Worm (Caenorhabditis elegans) whole organism, young adult: ENCODE results near the gene C09B9.7.
"Not testable (repeated sequence)": the region's sequence is repeated elsewhere in the genome, so short reads cannot be mapped to it uniquely, and the experiment has no call there.

ENCODE experiments used
- B0019.2 ChIP-seq: fragments of 200-800 bp; sonication (Bioruptor generic); conservative IDR thresholded peaks from 2 replicates; pipeline ENCODE4 v1.3.6; 2022; ENCODE audit warnings: missing genetic modification reagents, missing genetic modification characterization, missing compliant biosample characterization
- C06A6.2 ChIP-seq: fragments of 200-800 bp; sonication (Bioruptor generic); conservative IDR thresholded peaks from 2 replicates; pipeline ENCODE4 v1.3.6; 2022; ENCODE audit warnings: missing genetic modification characterization, missing compliant biosample characterization
- D2030.7 ChIP-seq: fragments of 200-800 bp; sonication (Bioruptor generic); IDR thresholded peaks from 2 replicates; pipeline ENCODE4 v1.3.6; 2022; ENCODE audit warnings: missing genetic modification reagents, missing genetic modification characterization, missing compliant biosample characterization
- F39B2.1 ChIP-seq: fragments of 200-800 bp; sonication (Bioruptor generic); IDR thresholded peaks from 2 replicates; pipeline ENCODE4 v1.3.6; 2022; ENCODE audit warnings: missing genetic modification reagents, missing genetic modification characterization, missing compliant biosample characterization
- F49E8.2 ChIP-seq: sonication (generic microtip); optimal IDR thresholded peaks from 3 replicates; lab custom pipeline; 2017; ENCODE audit warnings: missing genetic modification characterization, mild to moderate bottlenecking, missing compliant biosample characterization, antibody characterized with exemption, moderate library complexity; ENCODE audit not compliant: insufficient read depth
- F52B5.7 ChIP-seq: sonication (generic microtip); optimal IDR thresholded peaks from 2 replicates; lab custom pipeline; 2016; ENCODE audit warnings: mild to moderate bottlenecking, missing genetic modification characterization, missing compliant biosample characterization
- F57A8.1 ChIP-seq: fragments of 200-800 bp; sonication (Bioruptor generic); optimal IDR thresholded peaks from 2 replicates; lab custom pipeline; 2018; ENCODE audit warnings: mild to moderate bottlenecking, missing genetic modification characterization, moderate library complexity, missing compliant biosample characterization
- ZK185.1 ChIP-seq: sonication (generic microtip); optimal IDR thresholded peaks from 2 replicates; lab custom pipeline; 2016; ENCODE audit warnings: mild to moderate bottlenecking, missing genetic modification characterization, missing compliant biosample characterization; ENCODE audit not compliant: poor library complexity, severe bottlenecking
- akir-1 ChIP-seq: fragments of 200-800 bp; sonication (Bioruptor generic); optimal IDR thresholded peaks from 2 replicates; lab custom pipeline; 2018; ENCODE audit warnings: mild to moderate bottlenecking, missing genetic modification characterization, moderate library complexity, missing compliant biosample characterization
- ama-1 ChIP-seq, 3 experiments: fragments of 150-350 bp in 1 of 3; sonication (generic microtip) in 2 of 3; optimal IDR thresholded peaks; 2 replicates each; lab custom pipeline; 2014 to 2018; ENCODE audit warnings: missing biosample characterization in 2 of 3, missing genetic modification characterization in 2 of 3, missing genetic modification reagents in 2 of 3
- athp-1 ChIP-seq: sonication (generic microtip); optimal IDR thresholded peaks from 2 replicates; lab custom pipeline; 2017; ENCODE audit warnings: mild to moderate bottlenecking, missing genetic modification characterization, missing compliant biosample characterization
- attf-3 ChIP-seq: fragments of 200-800 bp; sonication (Bioruptor generic); conservative IDR thresholded peaks from 2 replicates; pipeline ENCODE4 v1.3.6; 2022; ENCODE audit warnings: missing genetic modification reagents, missing genetic modification characterization, missing compliant biosample characterization
- attf-5 ChIP-seq: fragments of 200-800 bp; sonication (Bioruptor generic); optimal IDR thresholded peaks from 2 replicates; lab custom pipeline; 2018; ENCODE audit warnings: mild to moderate bottlenecking, missing genetic modification characterization, missing compliant biosample characterization
- attf-6 ChIP-seq: fragments of 200-800 bp; sonication (Bioruptor generic); IDR thresholded peaks from 2 replicates; pipeline ENCODE4 v1.3.6; 2022; ENCODE audit warnings: missing genetic modification reagents, missing genetic modification characterization, missing compliant biosample characterization
- cebp-1 ChIP-seq, 2 experiments: fragments of 200-800 bp in 1 of 2; sonication (Bioruptor generic) in 1 of 2; sonication (generic microtip) in 1 of 2; IDR thresholded peaks in 1 of 2; optimal IDR thresholded peaks in 1 of 2; 2 replicates each; pipeline versions ENCODE4 v1.3.6 to Lab custom; 2017 to 2022; ENCODE audit warnings: missing compliant biosample characterization in 2 of 2, missing genetic modification characterization in 2 of 2, mild to moderate bottlenecking in 1 of 2, missing genetic modification reagents in 1 of 2, moderate library complexity in 1 of 2
- ceh-27 ChIP-seq: fragments of 200-800 bp; sonication (Bioruptor generic); optimal IDR thresholded peaks from 2 replicates; lab custom pipeline; 2018; ENCODE audit warnings: mild to moderate bottlenecking, missing genetic modification characterization, moderate library complexity, missing compliant biosample characterization
- ceh-58 ChIP-seq: fragments of 200-800 bp; sonication (Bioruptor generic); IDR thresholded peaks from 2 replicates; pipeline ENCODE4 v1.3.6; 2022; ENCODE audit warnings: missing genetic modification characterization, missing compliant biosample characterization
- ceh-91 ChIP-seq: fragments of 200-800 bp; sonication (Bioruptor generic); IDR thresholded peaks from 2 replicates; pipeline ENCODE4 v1.3.6; 2022; ENCODE audit warnings: missing genetic modification reagents, missing genetic modification characterization, missing compliant biosample characterization
- egl-18 ChIP-seq: fragments of 200-800 bp; sonication (Bioruptor generic); IDR thresholded peaks from 2 replicates; pipeline ENCODE4 v1.3.6; 2022; ENCODE audit warnings: missing genetic modification reagents, missing genetic modification characterization, missing compliant biosample characterization
- fkh-3 ChIP-seq: sonication (generic microtip); optimal IDR thresholded peaks from 2 replicates; lab custom pipeline; 2016; ENCODE audit warnings: mild to moderate bottlenecking, missing genetic modification characterization, missing compliant biosample characterization
- hmg-20 ChIP-seq: fragments of 200-800 bp; sonication (Bioruptor generic); IDR thresholded peaks from 2 replicates; pipeline ENCODE4 v1.3.6; 2022; ENCODE audit warnings: missing genetic modification reagents, missing genetic modification characterization, missing compliant biosample characterization
- hsf-1 ChIP-seq: fragments of 200-800 bp; sonication (Bioruptor generic); IDR thresholded peaks from 2 replicates; pipeline ENCODE4 v1.3.6; 2022; ENCODE audit warnings: missing genetic modification reagents, missing genetic modification characterization, missing compliant biosample characterization
- let-607 ChIP-seq, 2 experiments: fragments of 200-800 bp in 1 of 2; sonication (Bioruptor generic) in 1 of 2; sonication (generic microtip) in 1 of 2; optimal IDR thresholded peaks; 2 replicates each; lab custom pipeline; 2016 to 2018; ENCODE audit warnings: mild to moderate bottlenecking in 2 of 2, missing compliant biosample characterization in 2 of 2, missing genetic modification characterization in 2 of 2, moderate library complexity in 2 of 2, missing genotype in 1 of 2
- lin-26 ChIP-seq: fragments of 200-800 bp; sonication (Bioruptor generic); IDR thresholded peaks from 2 replicates; pipeline ENCODE4 v1.3.6; 2022; ENCODE audit warnings: missing genetic modification reagents, missing genetic modification characterization, missing compliant biosample characterization
- lin-35 ChIP-seq, 3 experiments: fragments of 150-350 bp in 2 of 3; sonication (generic microtip) in 1 of 3; optimal IDR thresholded peaks; 2 replicates each; lab custom pipeline; 2014 to 2018; ENCODE audit warnings: missing biosample characterization in 3 of 3, missing genetic modification characterization in 3 of 3, missing genetic modification reagents in 3 of 3
- lin-54 ChIP-seq: fragments of 200-800 bp; sonication (Bioruptor generic); optimal IDR thresholded peaks from 2 replicates; lab custom pipeline; 2018; ENCODE audit warnings: mild to moderate bottlenecking, missing genetic modification characterization, missing compliant biosample characterization
- lsl-1 ChIP-seq: fragments of 200-800 bp; sonication (Bioruptor generic); optimal IDR thresholded peaks from 2 replicates; lab custom pipeline; 2018; ENCODE audit warnings: mild to moderate bottlenecking, missing genetic modification characterization, moderate library complexity, missing compliant biosample characterization
- madf-6 ChIP-seq: fragments of 200-800 bp; sonication (Bioruptor generic); IDR thresholded peaks from 2 replicates; pipeline ENCODE4 v1.3.6; 2022; ENCODE audit warnings: missing genetic modification reagents, missing genetic modification characterization, missing compliant biosample characterization
- madf-8 ChIP-seq: fragments of 200-800 bp; sonication (Bioruptor generic); conservative IDR thresholded peaks from 2 replicates; pipeline ENCODE4 v1.3.6; 2022; ENCODE audit warnings: missing genetic modification reagents, missing genetic modification characterization, missing compliant biosample characterization
- mel-28 ChIP-seq: sonication (generic microtip); optimal IDR thresholded peaks from 2 replicates; lab custom pipeline; 2016; ENCODE audit warnings: borderline replicate concordance, mild to moderate bottlenecking, missing genetic modification characterization, missing compliant biosample characterization
- nfya-1 ChIP-seq: sonication (generic microtip); optimal IDR thresholded peaks from 2 replicates; lab custom pipeline; 2017; ENCODE audit warnings: antibody characterized with exemption, missing compliant biosample characterization, missing genetic modification characterization, borderline replicate concordance; ENCODE audit not compliant: insufficient read depth
- nfya-2 ChIP-seq: fragments of 200-800 bp; sonication (Bioruptor generic); IDR thresholded peaks from 2 replicates; pipeline ENCODE4 v1.3.6; 2022; ENCODE audit warnings: missing genetic modification reagents, missing genetic modification characterization, missing compliant biosample characterization
- nfyb-1 ChIP-seq: fragments of 200-800 bp; sonication (Bioruptor generic); IDR thresholded peaks from 2 replicates; pipeline ENCODE4 v1.3.6; 2022; ENCODE audit warnings: missing genetic modification reagents, missing genetic modification characterization, missing compliant biosample characterization
- nhr-120 ChIP-seq: fragments of 200-800 bp; sonication (Bioruptor generic); IDR thresholded peaks from 2 replicates; pipeline ENCODE4 v1.3.6; 2022; ENCODE audit warnings: missing genetic modification characterization, missing compliant biosample characterization
- nhr-179 ChIP-seq: sonication (generic microtip); optimal IDR thresholded peaks from 2 replicates; lab custom pipeline; 2016; ENCODE audit warnings: mild to moderate bottlenecking, missing genetic modification characterization, missing compliant biosample characterization
- nhr-90 ChIP-seq: sonication (generic microtip); optimal IDR thresholded peaks from 2 replicates; lab custom pipeline; 2016; ENCODE audit warnings: missing genotype, mild to moderate bottlenecking, missing genetic modification characterization, missing compliant biosample characterization
- pbrm-1 ChIP-seq: fragments of 200-800 bp; sonication (Bioruptor generic); IDR thresholded peaks from 2 replicates; pipeline ENCODE4 v1.3.6; 2022; ENCODE audit warnings: missing genetic modification reagents, missing genetic modification characterization, missing compliant biosample characterization
- rec-8 ChIP-seq, 2 experiments: sonication (generic microtip); optimal IDR thresholded peaks; 2 replicates each; lab custom pipeline; 2016; ENCODE audit warnings: mild to moderate bottlenecking in 2 of 2, missing genetic modification characterization in 2 of 2, missing genetic modification reagents in 2 of 2, missing genotype in 2 of 2, missing biosample characterization in 1 of 2, missing compliant biosample characterization in 1 of 2, moderate library complexity in 1 of 2
- repo-1 ChIP-seq: sonication (generic microtip); optimal IDR thresholded peaks from 2 replicates; lab custom pipeline; 2017; ENCODE audit warnings: mild to moderate bottlenecking, missing genetic modification characterization, missing compliant biosample characterization
- snpc-1.3 ChIP-seq: sonication (generic microtip); optimal IDR thresholded peaks from 2 replicates; lab custom pipeline; 2017; ENCODE audit warnings: missing genetic modification characterization, mild to moderate bottlenecking, missing compliant biosample characterization, antibody characterized with exemption, moderate library complexity, missing genotype, missing genetic modification reagents; ENCODE audit not compliant: insufficient read depth
- tbp1 ChIP-seq: fragments of 200-800 bp; sonication (Bioruptor generic); optimal IDR thresholded peaks from 2 replicates; lab custom pipeline; 2018; ENCODE audit warnings: mild to moderate bottlenecking, missing genetic modification characterization, missing compliant biosample characterization
- tlf-1 ChIP-seq: fragments of 200-800 bp; sonication (Bioruptor generic); optimal IDR thresholded peaks from 2 replicates; lab custom pipeline; 2018; ENCODE audit warnings: mild to moderate bottlenecking, missing genetic modification characterization, missing compliant biosample characterization
- ztf-6 ChIP-seq: fragments of 200-800 bp; sonication (Bioruptor generic); IDR thresholded peaks from 2 replicates; pipeline ENCODE4 v1.3.6; 2022; ENCODE audit warnings: missing genetic modification reagents, missing genetic modification characterization, missing compliant biosample characterization

Gene C09B9.7

DNA sequence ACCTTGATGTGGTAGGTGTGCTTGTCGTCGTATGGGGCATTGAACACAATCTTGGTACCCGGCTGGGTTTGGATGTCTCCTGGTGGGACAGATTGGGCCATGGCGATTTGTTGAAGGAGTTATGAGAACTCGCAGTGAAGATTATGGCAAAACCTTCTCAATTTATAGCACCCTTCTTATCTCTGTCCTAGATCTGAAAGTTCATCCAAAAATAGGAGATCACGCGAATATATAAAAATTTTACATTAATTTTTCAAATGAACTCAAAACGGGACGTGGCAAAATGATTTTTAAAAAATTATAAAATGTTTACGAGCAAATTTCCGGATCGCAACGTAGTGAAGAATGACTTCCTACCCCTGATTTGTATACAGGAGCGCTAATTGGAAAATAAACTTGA, 4.1 kb upstream of the C09B9.7 start, which contains the start of gene msp-53:
TSS of gene msp-53 (minus strand) at position 101 of the 400 bp plus-strand sequence.
- TF ChIP-seq attf-3; hmg-20 (GFP tag; lab: Robert Waterston, UW); fkh-3: not testable (repeated sequence)
- TF ChIP-seq, all 124 proteins: peak for 0; not testable (repeated sequence) for 124

DNA sequence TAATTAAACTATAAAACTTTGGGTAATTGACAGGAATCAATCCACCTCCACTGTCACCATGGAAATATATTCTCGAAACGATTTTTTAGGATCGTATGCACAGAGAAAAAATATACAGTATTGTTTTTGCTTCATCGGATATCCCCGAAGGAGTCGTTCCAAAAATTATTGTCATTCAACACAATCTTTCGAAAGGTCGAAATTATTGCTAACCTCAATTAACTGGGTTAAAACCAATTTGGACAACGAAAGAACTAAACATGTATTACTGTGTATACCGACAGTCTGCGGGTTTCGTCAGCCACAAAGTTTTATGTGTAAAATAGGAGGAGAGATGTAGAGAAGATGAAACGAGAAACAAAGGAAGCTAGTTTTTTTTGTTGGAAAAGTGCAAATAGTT, 2.4 kb upstream of the C09B9.7 start:
- TF ChIP-seq nfya-2 (GFP tag; lab: Robert Waterston, UW) (no peak), nhr-90 (no peak), hsf-1 (GFP tag; lab: Robert Waterston, UW) (peak; percentile 50; the same call in 1 of the 2 replicates), F49E8.2 (tag; lab: Kevin White, UChicago) (peak; percentile 4), lin-35 (GFP tag; optimal IDR thresholded peaks at IDR 0.05; lab: Kevin White, UChicago) (no peak), nfya-1 (tag; lab: Kevin White, UChicago) (no peak), ceh-58 (no peak), ceh-27 (GFP tag; lab: Kevin White, UChicago) (no peak), fkh-3 (no peak), akir-1 (GFP tag; lab: Kevin White, UChicago) (no peak), lsl-1 (GFP tag; lab: Kevin White, UChicago) (peak; percentile 29), mel-28 (no peak), tbp1 (peak; percentile 76), D2030.7 (peak; percentile 87), ceh-91 (GFP tag; lab: Robert Waterston, UW) (0 out of 2 replicates have a peak, but pooled peaks have one; percentile 30), F52B5.7 (no peak), nhr-179 (tag; lab: Kevin White, UChicago) (no peak), rec-8 (tag; optimal IDR thresholded peaks at IDR 0.05; lab: Kevin White, UChicago) (no peak), F57A8.1 (GFP tag; lab: Kevin White, UChicago) (no peak), athp-1 (tag; lab: Kevin White, UChicago) (no peak), madf-6 (GFP tag; lab: Robert Waterston, UW) (peak; percentile 63), let-607 (tag; optimal IDR thresholded peaks at IDR 0.05; lab: Kevin White, UChicago) (no peak), C06A6.2 (GFP tag; lab: Robert Waterston, UW) (no peak), attf-6 (peak; percentile 95), pbrm-1 (GFP tag; lab: Robert Waterston, UW) (peak; percentile 65; the same call in 1 of the 2 replicates), ama-1 (optimal IDR thresholded peaks at IDR 0.05; lab: Kevin White, UChicago) (peak; percentile 72), ama-1 (GFP tag; optimal IDR thresholded peaks at IDR 0.05; lab: Kevin White, UChicago) (no peak), B0019.2 (GFP tag; lab: Robert Waterston, UW) (no peak), snpc-1.3 (tag; lab: Kevin White, UChicago) (peak; percentile 83), nhr-120 (GFP tag; lab: Robert Waterston, UW) (no peak), nfyb-1 (0 out of 2 replicates have a peak, but pooled peaks have one; percentile 33), repo-1 (tag; lab: Kevin White, UChicago) (peak; percentile 5), ZK185.1 (tag; lab: Kevin White, UChicago) (no peak), lin-54 (GFP tag; lab: Kevin White, UChicago) (peak; percentile 24), cebp-1 (GFP tag; IDR thresholded peaks at IDR 0.05; lab: Robert Waterston, UW) (no peak), cebp-1 (tag; optimal IDR thresholded peaks at IDR 0.05; lab: Kevin White, UChicago) (no peak), egl-18 (no peak), ztf-6 (no peak), attf-5 (GFP tag; lab: Kevin White, UChicago) (no peak), tlf-1 (no peak), F39B2.1 (peak; percentile 47; the same call in 1 of the 2 replicates), lin-26 (GFP tag; lab: Robert Waterston, UW) (no peak; the same call in 1 of the 2 replicates), madf-8 (GFP tag; lab: Robert Waterston, UW) (no peak)
